Worm (Caenorhabditis elegans) whole organism, L2 larva: ENCODE results near the gene C13F10.8.

Experiments
- R02D3.7 ChIP-seq: fragments of 150-350 bp; optimal IDR thresholded peaks from 2 replicates; lab custom pipeline; 2014; ENCODE audit warnings: missing biosample characterization, missing genetic modification characterization
- fos-1 ChIP-seq: fragments of 150-350 bp; optimal IDR thresholded peaks from 2 replicates; lab custom pipeline; 2014; ENCODE audit warnings: missing biosample characterization, missing genetic modification characterization

- TF ChIP-seq R02D3.7 (no peak), fos-1 (tag; lab: Kevin White, UChicago) (no peak)
These were observed 10.7 kb upstream of the C13F10.8 start for ce11 chrV:7231524-7231923.
